Worm (Caenorhabditis elegans) whole organism, L2 larva: ENCODE measurements around the gene str-4.

Experiments
- R02D3.7 ChIP-seq: fragments of 150-350 bp; optimal IDR thresholded peaks from 2 replicates; lab custom pipeline; 2014; ENCODE audit warnings: missing biosample characterization, missing genetic modification characterization
- aly-2 ChIP-seq: fragments of 150-350 bp; optimal IDR thresholded peaks from 2 replicates; lab custom pipeline; 2014; ENCODE audit warnings: missing biosample characterization, missing genetic modification characterization
- ama-1 ChIP-seq: fragments of 150-350 bp; optimal IDR thresholded peaks from 2 replicates; lab custom pipeline; 2018; ENCODE audit warnings: inconsistent platforms
- blmp-1 ChIP-seq: sonication (generic microtip); optimal IDR thresholded peaks from 2 replicates; lab custom pipeline; 2017; ENCODE audit warnings: missing genetic modification characterization, mild to moderate bottlenecking, missing compliant biosample characterization, antibody characterized with exemption, moderate library complexity; ENCODE audit not compliant: insufficient read depth
- nhr-11 ChIP-seq: fragments of 150-350 bp; optimal IDR thresholded peaks from 2 replicates; lab custom pipeline; 2014; ENCODE audit warnings: missing biosample characterization, missing genetic modification characterization
- snpc-4 ChIP-seq: fragments of 150-350 bp; optimal IDR thresholded peaks from 2 replicates; lab custom pipeline; 2014; ENCODE audit warnings: missing biosample characterization, missing genetic modification characterization
- unc-39 ChIP-seq: fragments of 150-350 bp; optimal IDR thresholded peaks from 2 replicates; lab custom pipeline; 2014; ENCODE audit warnings: missing biosample characterization, missing genetic modification characterization
- unc-55 ChIP-seq: fragments of 150-350 bp; sonication (generic microtip); optimal IDR thresholded peaks from 3 replicates; lab custom pipeline; 2014; ENCODE audit warnings: missing biosample characterization, missing genetic modification reagents, missing genetic modification characterization
- unc-62 ChIP-seq: fragments of 150-350 bp; optimal IDR thresholded peaks from 2 replicates; lab custom pipeline; 2014; ENCODE audit warnings: missing biosample characterization, missing genetic modification reagents, missing genetic modification characterization
- ztf-11 ChIP-seq: sonication (generic microtip); optimal IDR thresholded peaks from 2 replicates; lab custom pipeline; 2017; ENCODE audit warnings: missing biosample characterization, missing genetic modification characterization

DNA sequence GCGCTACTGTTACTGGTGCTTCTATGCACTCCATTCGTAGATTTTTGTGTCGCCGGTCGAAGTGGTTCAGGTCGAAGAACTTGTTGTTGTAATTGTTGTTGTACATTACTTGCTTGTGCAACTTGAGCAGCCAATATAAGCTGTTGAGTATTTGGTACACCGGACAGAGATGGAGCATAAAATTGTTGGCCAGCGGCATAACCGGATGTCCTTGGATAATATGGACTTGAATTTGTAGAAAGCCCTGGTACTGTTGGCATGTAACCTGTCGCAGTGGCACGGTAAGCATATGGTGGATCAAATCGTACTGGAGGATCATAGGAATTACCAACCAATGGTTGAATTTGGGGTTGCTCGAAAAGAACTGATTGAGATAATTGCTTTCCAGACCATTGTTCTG, 49.4 kb upstream of the str-4 start:
- TF ChIP-seq R02D3.7 (tag; lab: Kevin White, UChicago) = no peak
- no peak for TF ChIP-seq snpc-4 (tag; lab: Kevin White, UChicago)
- TF ChIP-seq blmp-1 = no peak
- TF ChIP-seq unc-62 (GFP tag; lab: Kevin White, UChicago) = no peak
- no peak for TF ChIP-seq nhr-11 (tag; lab: Kevin White, UChicago)
- TF ChIP-seq aly-2 (tag; lab: Kevin White, UChicago) = no peak
- no peak for TF ChIP-seq ztf-11 (tag; lab: Kevin White, UChicago)
- no peak for TF ChIP-seq ama-1
- TF ChIP-seq unc-39 (tag; lab: Kevin White, UChicago) = no peak
- no peak for TF ChIP-seq unc-55
